Fruit fly (Drosophila melanogaster): ENCODE data around the gene CG31230.

- TF ChIP-seq CG8301 (tag; optimal IDR thresholded peaks at IDR 0.05) = no peak
- TF ChIP-seq CG32121 (GFP tag; IDR thresholded peaks at IDR 0.05) = no peak
- no peak for TF ChIP-seq CG10348 (GFP tag; IDR thresholded peaks at IDR 0.05)
- TF ChIP-seq Snoo (tag; optimal IDR thresholded peaks at IDR 0.05) = no peak
- TF ChIP-seq rn (GFP tag; IDR thresholded peaks at IDR 0.05) = no peak
- no peak for TF ChIP-seq D1 (tag; optimal IDR thresholded peaks at IDR 0.05)
- TF ChIP-seq fd96Ca (GFP tag; IDR thresholded peaks at IDR 0.05) = no peak
- TF ChIP-seq CG4496 (GFP tag; IDR thresholded peaks at IDR 0.05) = no peak
- no peak for TF ChIP-seq Pif1A (GFP tag; optimal IDR thresholded peaks at IDR 0.05)
- TF ChIP-seq CG9948 (tag; optimal IDR thresholded peaks at IDR 0.05) = no peak
- no peak for TF ChIP-seq Ets98B (GFP tag; IDR thresholded peaks at IDR 0.05)
These were observed 23.5 kb downstream of the CG31230 start, which contains the start of gene CG34282 for dm6 chr3R:18694952-18695351.
